Worm (Caenorhabditis elegans) whole organism, L1 larva: Measurements from ENCODE around the gene R09E10.8.

Experiments
- C04F5.9 ChIP-seq: sonication (generic microtip); optimal IDR thresholded peaks from 2 replicates; lab custom pipeline; 2016; ENCODE audit warnings: missing genetic modification characterization, missing compliant biosample characterization
- C16A3.4 ChIP-seq: fragments of 150-350 bp; optimal IDR thresholded peaks from 2 replicates; lab custom pipeline; 2014; ENCODE audit warnings: missing biosample characterization, missing genetic modification characterization
- C34B4.2 ChIP-seq: sonication (generic microtip); optimal IDR thresholded peaks from 2 replicates; lab custom pipeline; 2017; ENCODE audit warnings: mild to moderate bottlenecking, missing genetic modification characterization, missing compliant biosample characterization
- F16B12.6 ChIP-seq: fragments of 150-350 bp; optimal IDR thresholded peaks from 2 replicates; lab custom pipeline; 2014; ENCODE audit warnings: missing biosample characterization, missing genetic modification characterization
- aha-1 ChIP-seq: fragments of 150-350 bp; optimal IDR thresholded peaks from 2 replicates; lab custom pipeline; 2014; ENCODE audit warnings: missing biosample characterization, missing genetic modification characterization
- alr-1 ChIP-seq: fragments of 200-800 bp; sonication (Bioruptor generic); optimal IDR thresholded peaks from 2 replicates; lab custom pipeline; 2018; ENCODE audit warnings: borderline replicate concordance, mild to moderate bottlenecking, missing genetic modification characterization, missing compliant biosample characterization
- ceh-63 ChIP-seq: fragments of 200-800 bp; sonication (Bioruptor generic); optimal IDR thresholded peaks from 2 replicates; lab custom pipeline; 2018; ENCODE audit warnings: mild to moderate bottlenecking, missing genetic modification characterization, missing compliant biosample characterization
- ceh-88 ChIP-seq: fragments of 200-800 bp; sonication (Bioruptor generic); IDR thresholded peaks from 2 replicates; pipeline ENCODE4 v1.3.6; 2022; ENCODE audit warnings: missing genetic modification characterization, missing compliant biosample characterization
- ces-1 ChIP-seq: fragments of 150-350 bp; optimal IDR thresholded peaks from 2 replicates; lab custom pipeline; 2014; ENCODE audit warnings: missing biosample characterization, missing genetic modification reagents, missing genetic modification characterization
- efl-1 ChIP-seq, 4 experiments: fragments of 150-350 bp; optimal IDR thresholded peaks in 3 of 4; peaks in 1 of 4; 1 replicate in 1 of 4; 2 replicates in 3 of 4; lab custom pipeline; 2014; ENCODE audit warnings: missing biosample characterization in 2 of 4, missing genetic modification characterization in 2 of 4, missing genetic modification reagents in 2 of 4
- efl-3 ChIP-seq: fragments of 200-800 bp; sonication (Bioruptor generic); optimal IDR thresholded peaks from 2 replicates; lab custom pipeline; 2018; ENCODE audit warnings: mild to moderate bottlenecking, missing genetic modification characterization, missing compliant biosample characterization
- egl-27 ChIP-seq, 2 experiments: fragments of 150-350 bp in 1 of 2; sonication (generic microtip); optimal IDR thresholded peaks; 3 replicates each; lab custom pipeline; 2017 to 2018; ENCODE audit warnings: missing biosample characterization in 2 of 2, missing genetic modification characterization in 2 of 2, missing genetic modification reagents in 2 of 2
- elt-2 ChIP-seq: sonication (generic microtip); optimal IDR thresholded peaks from 2 replicates; lab custom pipeline; 2016; ENCODE audit warnings: missing genetic modification characterization, mild to moderate bottlenecking, inconsistent platforms, missing compliant biosample characterization, missing genetic modification reagents
- ets-5 ChIP-seq: fragments of 200-800 bp; sonication (Bioruptor generic); IDR thresholded peaks from 2 replicates; pipeline ENCODE4 v1.3.6; 2022; ENCODE audit warnings: missing genetic modification characterization, missing compliant biosample characterization
- fkh-4 ChIP-seq: sonication (generic microtip); optimal IDR thresholded peaks from 2 replicates; lab custom pipeline; 2016; ENCODE audit warnings: missing compliant biosample characterization, missing genetic modification characterization, borderline replicate concordance
- fkh-8 ChIP-seq: sonication (generic microtip); optimal IDR thresholded peaks from 2 replicates; lab custom pipeline; 2016; ENCODE audit warnings: mild to moderate bottlenecking, missing genetic modification characterization, missing compliant biosample characterization
- fos-1 ChIP-seq: fragments of 150-350 bp; optimal IDR thresholded peaks from 2 replicates; lab custom pipeline; 2014; ENCODE audit warnings: missing biosample characterization, missing genetic modification characterization
- grh-1 ChIP-seq: fragments of 200-800 bp; sonication (Bioruptor generic); IDR thresholded peaks from 2 replicates; pipeline ENCODE4 v1.3.6; 2022; ENCODE audit warnings: missing genetic modification reagents, missing genetic modification characterization, missing compliant biosample characterization
- hlh-17 ChIP-seq: fragments of 200-800 bp; sonication (Bioruptor generic); optimal IDR thresholded peaks from 2 replicates; lab custom pipeline; 2018; ENCODE audit warnings: missing genetic modification characterization, mild to moderate bottlenecking, missing compliant biosample characterization, moderate library complexity, borderline replicate concordance
- hpl-2 ChIP-seq: fragments of 150-350 bp; optimal IDR thresholded peaks from 2 replicates; lab custom pipeline; 2014; ENCODE audit warnings: missing biosample characterization, missing genetic modification reagents, missing genetic modification characterization
- isw-1 ChIP-seq: fragments of 200-800 bp; sonication (Bioruptor generic); IDR thresholded peaks from 2 replicates; pipeline ENCODE4 v1.3.6; 2022; ENCODE audit warnings: missing genetic modification characterization, missing compliant biosample characterization
- lin-35 ChIP-seq, 2 experiments: fragments of 150-350 bp; optimal IDR thresholded peaks; 2 replicates each; lab custom pipeline; 2014; ENCODE audit warnings: missing biosample characterization in 2 of 2, missing genetic modification characterization in 2 of 2, missing genetic modification reagents in 2 of 2
- mab-9 ChIP-seq: fragments of 200-800 bp; sonication (Bioruptor generic); IDR thresholded peaks from 2 replicates; pipeline ENCODE4 v1.3.6; 2022; ENCODE audit warnings: missing genetic modification reagents, missing genetic modification characterization, missing compliant biosample characterization
- mep-1 ChIP-seq: fragments of 150-350 bp; optimal IDR thresholded peaks from 2 replicates; lab custom pipeline; 2014; ENCODE audit warnings: missing biosample characterization, missing genetic modification characterization
- nhr-12 ChIP-seq: sonication (generic microtip); optimal IDR thresholded peaks from 2 replicates; lab custom pipeline; 2017; ENCODE audit warnings: missing biosample characterization, missing genetic modification characterization
- nhr-20 ChIP-seq: sonication (generic microtip); optimal IDR thresholded peaks from 2 replicates; lab custom pipeline; 2016; ENCODE audit warnings: mild to moderate bottlenecking, missing genetic modification characterization, missing compliant biosample characterization
- nhr-237 ChIP-seq: fragments of 150-350 bp; optimal IDR thresholded peaks from 2 replicates; lab custom pipeline; 2014; ENCODE audit warnings: missing biosample characterization, missing genetic modification characterization
- nhr-28 ChIP-seq: fragments of 150-350 bp; optimal IDR thresholded peaks from 2 replicates; lab custom pipeline; 2014; ENCODE audit warnings: missing biosample characterization, missing genetic modification characterization
- nhr-47 ChIP-seq: sonication (generic microtip); optimal IDR thresholded peaks from 2 replicates; lab custom pipeline; 2016; ENCODE audit warnings: mild to moderate bottlenecking, missing genetic modification characterization, moderate library complexity, missing compliant biosample characterization
- nhr-77 ChIP-seq: fragments of 150-350 bp; optimal IDR thresholded peaks from 2 replicates; lab custom pipeline; 2014; ENCODE audit warnings: missing biosample characterization, missing genetic modification characterization
- nhr-84 ChIP-seq: sonication (generic microtip); optimal IDR thresholded peaks from 2 replicates; lab custom pipeline; 2017; ENCODE audit warnings: missing biosample characterization, missing genetic modification characterization
- nhr-85 ChIP-seq: sonication (generic microtip); peaks from one replicate; lab custom pipeline; 2016; ENCODE audit warnings: missing genetic modification characterization, inconsistent platforms, missing compliant biosample characterization
- pax-3 ChIP-seq: fragments of 200-800 bp; sonication (Bioruptor generic); optimal IDR thresholded peaks from 2 replicates; lab custom pipeline; 2018; ENCODE audit warnings: mild to moderate bottlenecking, missing genetic modification characterization, moderate library complexity, missing compliant biosample characterization
- pqm-1 ChIP-seq: sonication (generic microtip); optimal IDR thresholded peaks from 3 replicates; lab custom pipeline; 2017; ENCODE audit warnings: missing biosample characterization, missing genetic modification characterization
- sptf-1 ChIP-seq: fragments of 150-350 bp; optimal IDR thresholded peaks from 2 replicates; lab custom pipeline; 2014; ENCODE audit warnings: missing biosample characterization, missing genetic modification characterization
- sup-37 ChIP-seq: fragments of 200-800 bp; sonication (Bioruptor generic); optimal IDR thresholded peaks from 2 replicates; lab custom pipeline; 2018; ENCODE audit warnings: mild to moderate bottlenecking, missing genetic modification characterization, missing compliant biosample characterization
- swsn-7 ChIP-seq: sonication (generic microtip); optimal IDR thresholded peaks from 2 replicates; lab custom pipeline; 2016; ENCODE audit warnings: missing genetic modification characterization, missing compliant biosample characterization
- unc-62 ChIP-seq: fragments of 150-350 bp; optimal IDR thresholded peaks from 2 replicates; lab custom pipeline; 2014; ENCODE audit warnings: missing biosample characterization, missing genetic modification reagents, missing genetic modification characterization
- xbp-1 ChIP-seq: sonication (generic microtip); optimal IDR thresholded peaks from 2 replicates; lab custom pipeline; 2016; ENCODE audit warnings: missing genetic modification characterization, missing compliant biosample characterization
- zag-1 ChIP-seq: fragments of 150-350 bp; optimal IDR thresholded peaks from 2 replicates; lab custom pipeline; 2014; ENCODE audit warnings: missing biosample characterization, missing genetic modification characterization
- zip-4 ChIP-seq: fragments of 200-800 bp; sonication (Bioruptor generic); optimal IDR thresholded peaks from 2 replicates; lab custom pipeline; 2018; ENCODE audit warnings: mild to moderate bottlenecking, missing genetic modification characterization, moderate library complexity, missing compliant biosample characterization
- ztf-11 ChIP-seq, 2 experiments: sonication (generic microtip); optimal IDR thresholded peaks; 2 replicates each; lab custom pipeline; 2016 to 2017; ENCODE audit warnings: missing genetic modification characterization in 2 of 2, missing biosample characterization in 1 of 2, missing compliant biosample characterization in 1 of 2

Gene R09E10.8

ce11 chrIV:10284194-10284910 is 25.9 kb downstream of the R09E10.8 start, which contains the start of gene rad-51 (continued):
- TF ChIP-seq isw-1 (GFP tag; lab: Robert Waterston, UW), result peak; percentile 24; the same call in 1 of the 2 replicates
- TF ChIP-seq ets-5, result no peak
- no peak for TF ChIP-seq sptf-1 (tag; lab: Kevin White, UChicago)
- TF ChIP-seq nhr-28, result no peak
- TF ChIP-seq C16A3.4 (tag; lab: Kevin White, UChicago), result peak; percentile 39
- TF ChIP-seq egl-27 (tag; optimal IDR thresholded peaks at IDR 0.05; lab: Kevin White, UChicago), result no peak
- TF ChIP-seq sup-37 (GFP tag; lab: Kevin White, UChicago), result no peak
- no peak for TF ChIP-seq efl-3
- TF ChIP-seq nhr-20 (tag; lab: Kevin White, UChicago), result peak; percentile 64
- peak; percentile 39 for TF ChIP-seq nhr-77 (tag; lab: Kevin White, UChicago)
- TF ChIP-seq zag-1, result no peak
- no peak for TF ChIP-seq C04F5.9 (tag; lab: Kevin White, UChicago)
- TF ChIP-seq C34B4.2 (tag; lab: Kevin White, UChicago), result no peak
- TF ChIP-seq ces-1 (GFP tag; lab: Kevin White, UChicago), result no peak
- peak; percentile 80 for TF ChIP-seq mep-1 (tag; lab: Kevin White, UChicago)
- TF ChIP-seq pax-3 (tag; lab: Kevin White, UChicago), result no peak
- TF ChIP-seq ceh-63 (GFP tag; lab: Kevin White, UChicago), result no peak
- TF ChIP-seq elt-2 (tag; lab: Kevin White, UChicago), result peak; percentile 25
- TF ChIP-seq efl-1 (optimal IDR thresholded peaks at IDR 0.05; lab: Kevin White, UChicago), result peak; percentile 57 to 89
- peak; percentile 86 to 98 for TF ChIP-seq efl-1 (GFP tag; optimal IDR thresholded peaks at IDR 0.05 in 1 of 2; lab: Kevin White, UChicago)
- TF ChIP-seq ztf-11 (tag; optimal IDR thresholded peaks at IDR 0.05; lab: Kevin White, UChicago), result no peak
- no peak for TF ChIP-seq nhr-84 (tag; lab: Kevin White, UChicago)
- TF ChIP-seq fkh-8, result peak; percentile 51
- TF ChIP-seq ceh-88 (GFP tag; lab: Robert Waterston, UW), result no peak
- no peak for TF ChIP-seq unc-62 (GFP tag; lab: Kevin White, UChicago)
- no peak for TF ChIP-seq F16B12.6 (tag; lab: Kevin White, UChicago)
- TF ChIP-seq hlh-17 (GFP tag; lab: Kevin White, UChicago), result no peak
- no peak for TF ChIP-seq pqm-1 (tag; lab: Kevin White, UChicago)
- no peak for TF ChIP-seq nhr-12 (tag; lab: Kevin White, UChicago)
- no peak for TF ChIP-seq mab-9 (GFP tag; lab: Robert Waterston, UW)
- TF ChIP-seq alr-1, result no peak
- TF ChIP-seq fkh-4 (tag; lab: Kevin White, UChicago), result no peak
- peak; percentile 1 for TF ChIP-seq nhr-85 (tag; lab: Kevin White, UChicago)
- peak; percentile 89 to 93 for TF ChIP-seq lin-35 (GFP tag; optimal IDR thresholded peaks at IDR 0.05; lab: Kevin White, UChicago)
- TF ChIP-seq nhr-47 (tag; lab: Kevin White, UChicago), result no peak
- no peak for TF ChIP-seq hpl-2
- no peak for TF ChIP-seq zip-4
- TF ChIP-seq nhr-237 (tag; lab: Kevin White, UChicago), result no peak
- TF ChIP-seq grh-1 (GFP tag; lab: Robert Waterston, UW), result no peak
- peak; percentile 42 for TF ChIP-seq swsn-7 (tag; lab: Kevin White, UChicago)
- peak; percentile 45 for TF ChIP-seq xbp-1 (tag; lab: Kevin White, UChicago)
- TF ChIP-seq aha-1, result no peak
- TF ChIP-seq fos-1 (tag; lab: Kevin White, UChicago), result no peak
